Fruit fly (Drosophila melanogaster): ENCODE data around the gene CG33203.

DNA sequence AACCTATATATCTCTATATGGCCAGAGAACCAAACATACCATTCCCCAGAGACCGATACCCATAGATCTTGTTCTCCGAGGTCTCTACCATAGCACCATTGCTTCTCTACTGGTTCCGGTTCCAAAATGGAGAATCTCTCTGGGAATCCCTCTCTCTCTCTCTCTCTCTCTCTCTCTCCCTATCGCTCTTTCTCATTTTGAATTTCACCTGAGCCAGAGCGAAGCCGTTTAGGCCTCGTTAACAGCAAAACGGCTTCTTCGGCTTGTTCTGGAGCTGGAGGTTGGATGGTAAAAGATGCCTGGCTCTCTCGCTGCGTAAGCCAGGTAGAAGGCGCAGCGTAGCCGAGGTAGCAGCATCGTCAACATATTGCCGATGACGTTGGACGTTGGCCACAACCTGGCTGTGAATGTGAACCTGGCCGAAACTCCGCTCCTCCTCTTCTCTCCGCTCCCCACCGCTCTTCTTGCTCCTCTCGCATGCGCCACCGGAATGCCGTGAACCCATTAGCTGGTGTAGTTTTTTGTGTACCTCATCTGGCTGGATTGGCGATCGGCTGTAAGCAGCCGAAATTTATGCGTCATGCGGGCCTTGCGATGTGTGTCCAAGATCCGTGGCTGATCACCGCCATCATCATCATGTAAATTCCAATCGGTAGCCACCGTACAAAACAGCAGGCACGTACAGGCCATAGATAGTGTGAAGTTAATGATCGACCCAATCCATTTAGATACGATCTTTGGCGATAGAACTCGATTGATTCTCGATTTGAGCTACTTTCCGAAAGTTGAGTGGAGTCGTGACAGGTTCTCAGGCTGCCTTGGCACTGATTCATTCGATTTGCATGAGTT lies 26.0 kb downstream of the CG33203 start:
- no peak for TF ChIP-seq CG8478 (optimal IDR thresholded peaks at IDR 0.05)
- TF ChIP-seq psq (optimal IDR thresholded peaks at IDR 0.05): no peak
- TF ChIP-seq Dll (optimal IDR thresholded peaks at IDR 0.05): no peak
